Worm (Caenorhabditis elegans) whole organism, L4 larva: ENCODE results near the gene cls-2.

Experiments
- aly-2 ChIP-seq: sonication (generic microtip); optimal IDR thresholded peaks from 2 replicates; lab custom pipeline; 2018; ENCODE audit warnings: missing biosample characterization, missing genetic modification characterization
- daf-16 ChIP-seq, 3 experiments: sonication (generic microtip); optimal IDR thresholded peaks; 2 replicates each; lab custom pipeline; 2016 to 2017; ENCODE audit warnings: missing genetic modification characterization in 3 of 3, missing genetic modification reagents in 3 of 3, mild to moderate bottlenecking in 2 of 3, missing compliant biosample characterization in 2 of 3, missing biosample characterization in 1 of 3, moderate library complexity in 1 of 3
- nhr-111 ChIP-seq: fragments of 200-800 bp; sonication (Bioruptor generic); optimal IDR thresholded peaks from 2 replicates; lab custom pipeline; 2018; ENCODE audit warnings: mild to moderate bottlenecking, missing genetic modification characterization, missing compliant biosample characterization
- nhr-25 ChIP-seq: sonication (generic microtip); optimal IDR thresholded peaks from 2 replicates; lab custom pipeline; 2017; ENCODE audit warnings: missing genetic modification characterization, mild to moderate bottlenecking, missing compliant biosample characterization, antibody characterized with exemption, moderate library complexity, borderline replicate concordance; ENCODE audit not compliant: insufficient read depth
- nhr-42 ChIP-seq: fragments of 200-800 bp; sonication (Bioruptor generic); IDR thresholded peaks from 2 replicates; pipeline ENCODE4 v1.3.6; 2022; ENCODE audit warnings: missing genetic modification characterization, missing compliant biosample characterization
- sdz-12 ChIP-seq: fragments of 200-800 bp; sonication (Bioruptor generic); optimal IDR thresholded peaks from 2 replicates; lab custom pipeline; 2018; ENCODE audit warnings: mild to moderate bottlenecking, missing genetic modification characterization, missing compliant biosample characterization
- snpc-4 ChIP-seq: fragments of 150-350 bp; optimal IDR thresholded peaks from 2 replicates; lab custom pipeline; 2014; ENCODE audit warnings: missing biosample characterization, missing genetic modification characterization

DNA sequence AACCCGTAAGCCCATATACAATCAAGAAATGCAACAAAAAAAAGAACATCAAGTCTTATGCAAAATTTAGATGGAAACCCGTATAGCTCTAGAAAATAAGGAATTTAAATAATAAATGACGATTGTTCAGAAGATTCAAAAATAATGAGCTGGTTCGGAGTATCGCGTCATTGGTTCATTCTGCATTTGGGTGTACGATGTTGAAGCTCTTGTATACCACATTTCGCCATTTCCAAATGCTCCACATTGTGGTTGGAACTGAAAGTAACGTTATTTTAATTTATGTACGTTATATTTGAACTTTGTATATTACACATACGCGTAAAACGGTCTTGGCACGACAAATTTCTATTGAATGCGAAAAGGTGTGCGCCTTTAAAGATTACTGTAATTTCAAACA lies 5.4 kb downstream of the cls-2 start:
- TF ChIP-seq nhr-111 (GFP tag; lab: Kevin White, UChicago) (no peak), nhr-42 (GFP tag; lab: Robert Waterston, UW) (0 out of 2 replicates have a peak, but pooled peaks have one; percentile 16), aly-2 (no peak), nhr-25 (tag; lab: Kevin White, UChicago) (no peak), sdz-12 (GFP tag; lab: Kevin White, UChicago) (no peak), daf-16 (GFP tag; optimal IDR thresholded peaks at IDR 0.05; lab: Kevin White, UChicago) (peak in 1 of 2 experiments; percentile 30), daf-16 (tag; optimal IDR thresholded peaks at IDR 0.05; lab: Kevin White, UChicago) (peak; percentile 36), snpc-4 (tag; lab: Kevin White, UChicago) (no peak)
